Fruit fly (Drosophila melanogaster) whole organism, embryonic: ENCODE results near the gene Dbp73D.
A peak's percentile ranks its signal among the peaks of the same experiment; 100 is the strongest.

Experiments
- Abd-B ChIP-seq: fragments of 200-800 bp; sonication (Bioruptor generic); optimal IDR thresholded peaks from 2 replicates; lab custom pipeline; 2018; ENCODE audit warnings: missing biosample characterization, mild to moderate bottlenecking, missing genetic modification characterization, moderate library complexity
- Bgb ChIP-seq: fragments of 200-800 bp; sonication (Bioruptor generic); IDR thresholded peaks from 2 replicates; pipeline ENCODE4 v1.3.6; 2022; ENCODE audit warnings: missing biosample characterization, missing genetic modification characterization; ENCODE audit not compliant: partially characterized antibody
- Bteb2 ChIP-seq: fragments of 200-800 bp; sonication (Bioruptor generic); optimal IDR thresholded peaks from 2 replicates; lab custom pipeline; 2016; ENCODE audit warnings: missing biosample characterization, missing genetic modification characterization
- CG10147 ChIP-seq: fragments of 200-800 bp; sonication (Bioruptor generic); optimal IDR thresholded peaks from 2 replicates; lab custom pipeline; 2019; ENCODE audit warnings: missing biosample characterization, mild to moderate bottlenecking, missing genetic modification characterization, moderate library complexity
- CG10274 ChIP-seq: fragments of 200-800 bp; sonication (Bioruptor generic); optimal IDR thresholded peaks from 3 replicates; lab custom pipeline; 2017; ENCODE audit warnings: missing biosample characterization, mild to moderate bottlenecking, missing genetic modification characterization
- CG12942 ChIP-seq: fragments of 200-800 bp; sonication (Bioruptor generic); optimal IDR thresholded peaks from 3 replicates; lab custom pipeline; 2016; ENCODE audit warnings: missing biosample characterization, missing genetic modification characterization
- CG14014 ChIP-seq: fragments of 200-800 bp; sonication (Bioruptor generic); IDR thresholded peaks from 2 replicates; pipeline ENCODE4 v1.3.6; 2022; ENCODE audit warnings: missing biosample characterization, missing genetic modification characterization
- CG15073 ChIP-seq: fragments of 200-800 bp; sonication (Bioruptor generic); optimal IDR thresholded peaks from 2 replicates; lab custom pipeline; 2016; ENCODE audit warnings: missing biosample characterization, missing genetic modification characterization
- CG1602 ChIP-seq: fragments of 200-800 bp; sonication (Bioruptor generic); optimal IDR thresholded peaks from 3 replicates; lab custom pipeline; 2016; ENCODE audit warnings: missing biosample characterization, missing genetic modification characterization
- CG17802 ChIP-seq: fragments of 200-800 bp; sonication (Bioruptor generic); optimal IDR thresholded peaks from 2 replicates; lab custom pipeline; 2018; ENCODE audit warnings: missing biosample characterization, mild to moderate bottlenecking, missing genetic modification characterization, moderate library complexity
- CG30431 ChIP-seq: fragments of 200-800 bp; sonication (Bioruptor generic); optimal IDR thresholded peaks from 2 replicates; lab custom pipeline; 2017; ENCODE audit warnings: missing biosample characterization, missing genetic modification characterization
- CG32767 ChIP-seq: fragments of 200-800 bp; sonication (Bioruptor generic); IDR thresholded peaks from 2 replicates; pipeline ENCODE4 v1.3.6; 2022; ENCODE audit warnings: missing biosample characterization, missing genetic modification characterization
- CG7271 ChIP-seq: fragments of 200-800 bp; sonication (Bioruptor generic); optimal IDR thresholded peaks from 2 replicates; lab custom pipeline; 2018; ENCODE audit warnings: missing biosample characterization, mild to moderate bottlenecking, missing genetic modification characterization, moderate library complexity
- CG7928 ChIP-seq: fragments of 200-800 bp; sonication (Bioruptor generic); optimal IDR thresholded peaks from 2 replicates; lab custom pipeline; 2017; ENCODE audit warnings: missing biosample characterization, mild to moderate bottlenecking, missing genetic modification characterization
- CG9215 ChIP-seq: fragments of 200-800 bp; sonication (Bioruptor generic); IDR thresholded peaks from 2 replicates; pipeline ENCODE4 v1.3.6; 2022; ENCODE audit warnings: missing biosample characterization, missing genetic modification characterization
- CG9797 ChIP-seq: fragments of 200-800 bp; sonication (Bioruptor generic); optimal IDR thresholded peaks from 3 replicates; lab custom pipeline; 2018; ENCODE audit warnings: missing biosample characterization, mild to moderate bottlenecking, missing genetic modification characterization
- CG9876 ChIP-seq: fragments of 200-800 bp; sonication (Bioruptor generic); optimal IDR thresholded peaks from 2 replicates; lab custom pipeline; 2016; ENCODE audit warnings: missing biosample characterization, missing genetic modification characterization
- Chrac-16 ChIP-seq: fragments of 200-800 bp; sonication (Bioruptor generic); optimal IDR thresholded peaks from 3 replicates; lab custom pipeline; 2016; ENCODE audit warnings: missing biosample characterization, missing genetic modification characterization
- D19B ChIP-seq: fragments of 200-800 bp; sonication (Bioruptor generic); optimal IDR thresholded peaks from 2 replicates; lab custom pipeline; 2017; ENCODE audit warnings: missing biosample characterization, mild to moderate bottlenecking, missing genetic modification characterization
- Dad ChIP-seq: fragments of 200-800 bp; sonication (Bioruptor generic); optimal IDR thresholded peaks from 3 replicates; lab custom pipeline; 2016; ENCODE audit warnings: missing biosample characterization, missing genetic modification characterization
- Dbx ChIP-seq: fragments of 200-800 bp; sonication (Bioruptor generic); IDR thresholded peaks from 3 replicates; pipeline ENCODE4 v1.3.6; 2022; ENCODE audit warnings: missing biosample characterization, missing genetic modification characterization
- Ets97D ChIP-seq: fragments of 200-800 bp; sonication (Bioruptor generic); optimal IDR thresholded peaks from 3 replicates; lab custom pipeline; 2016; ENCODE audit warnings: missing biosample characterization, missing genetic modification characterization
- Fer1 ChIP-seq: fragments of 200-800 bp; sonication (Bioruptor generic); optimal IDR thresholded peaks from 2 replicates; lab custom pipeline; 2017; ENCODE audit warnings: missing biosample characterization, mild to moderate bottlenecking, missing genetic modification characterization
- Hmx ChIP-seq: fragments of 200-800 bp; sonication (Bioruptor generic); optimal IDR thresholded peaks from 2 replicates; lab custom pipeline; 2016; ENCODE audit warnings: missing biosample characterization, missing genetic modification characterization
- MBD-R2 ChIP-seq: fragments of 200-800 bp; sonication (Bioruptor generic); IDR thresholded peaks from 2 replicates; pipeline ENCODE4 v1.3.6; 2022; ENCODE audit warnings: missing biosample characterization, missing genetic modification characterization
- Mad ChIP-seq: fragments of 200-800 bp; sonication (Bioruptor generic); optimal IDR thresholded peaks from 2 replicates; lab custom pipeline; 2016; ENCODE audit warnings: missing biosample characterization, missing genetic modification characterization
- NK7.1 ChIP-seq: fragments of 200-800 bp; sonication (Bioruptor generic); optimal IDR thresholded peaks from 3 replicates; lab custom pipeline; 2016; ENCODE audit warnings: missing biosample characterization, missing genetic modification characterization
- Nf-YC ChIP-seq: fragments of 200-800 bp; optimal IDR thresholded peaks from 3 replicates; lab custom pipeline; 2019; ENCODE audit warnings: missing biosample characterization, mild to moderate bottlenecking, missing genetic modification characterization, moderate library complexity
- Oli ChIP-seq: fragments of 200-800 bp; sonication (Bioruptor generic); optimal IDR thresholded peaks from 2 replicates; lab custom pipeline; 2018; ENCODE audit warnings: missing biosample characterization, mild to moderate bottlenecking, missing genetic modification characterization, moderate library complexity
- Xrp1 ChIP-seq: fragments of 200-800 bp; sonication (Bioruptor generic); IDR thresholded peaks from 2 replicates; pipeline ENCODE4 v1.3.6; 2022; ENCODE audit warnings: missing biosample characterization, missing genetic modification characterization
- aop ChIP-seq: fragments of 200-800 bp; sonication (Bioruptor generic); IDR thresholded peaks from 2 replicates; pipeline ENCODE4 v1.3.6; 2022; ENCODE audit warnings: missing biosample characterization, missing genetic modification characterization
- az2 ChIP-seq: fragments of 200-800 bp; sonication (Bioruptor generic); optimal IDR thresholded peaks from 3 replicates; lab custom pipeline; 2016; ENCODE audit warnings: missing biosample characterization, missing genetic modification characterization
- bab2 ChIP-seq: fragments of 200-800 bp; sonication (Bioruptor generic); optimal IDR thresholded peaks from 2 replicates; lab custom pipeline; 2016; ENCODE audit warnings: missing biosample characterization, missing genetic modification characterization
- eyg ChIP-seq: fragments of 200-800 bp; sonication (Bioruptor generic); optimal IDR thresholded peaks from 3 replicates; lab custom pipeline; 2016; ENCODE audit warnings: missing biosample characterization, missing genetic modification characterization
- gce ChIP-seq: fragments of 200-800 bp; sonication (Bioruptor generic); IDR thresholded peaks from 3 replicates; pipeline ENCODE4 v1.3.6; 2022; ENCODE audit warnings: missing biosample characterization, missing genetic modification characterization
- h ChIP-seq: fragments of >200 bp; optimal IDR thresholded peaks from 2 replicates; lab custom pipeline; 2017
- hbn ChIP-seq: fragments of 200-800 bp; sonication (Bioruptor generic); IDR thresholded peaks from 2 replicates; pipeline ENCODE4 v1.3.6; 2022; ENCODE audit warnings: missing biosample characterization, missing genetic modification characterization; ENCODE audit not compliant: partially characterized antibody
- ken ChIP-seq: fragments of 200-800 bp; sonication (Bioruptor generic); IDR thresholded peaks from 3 replicates; pipeline ENCODE4 v1.3.6; 2022; ENCODE audit warnings: missing biosample characterization, missing genetic modification characterization
- lilli ChIP-seq: fragments of 200-800 bp; sonication (Bioruptor generic); optimal IDR thresholded peaks from 3 replicates; lab custom pipeline; 2016; ENCODE audit warnings: missing biosample characterization, missing genetic modification characterization
- mam ChIP-seq: fragments of 200-800 bp; sonication (Bioruptor generic); optimal IDR thresholded peaks from 3 replicates; lab custom pipeline; 2016; ENCODE audit warnings: missing biosample characterization, missing genetic modification characterization
- nau ChIP-seq: fragments of 200-800 bp; sonication (Bioruptor generic); optimal IDR thresholded peaks from 3 replicates; lab custom pipeline; 2017; ENCODE audit warnings: missing biosample characterization, mild to moderate bottlenecking, missing genetic modification characterization, missing genetic modification reagents
- odd ChIP-seq: fragments of 200-800 bp; sonication (Bioruptor generic); optimal IDR thresholded peaks from 2 replicates; lab custom pipeline; 2017; ENCODE audit warnings: missing biosample characterization, mild to moderate bottlenecking, missing genetic modification characterization
- onecut ChIP-seq: fragments of 200-800 bp; sonication (Bioruptor generic); IDR thresholded peaks from 2 replicates; pipeline ENCODE4 v1.3.6; 2022; ENCODE audit warnings: missing biosample characterization, missing genetic modification characterization
- org-1 ChIP-seq: fragments of 200-800 bp; sonication (Bioruptor generic); optimal IDR thresholded peaks from 2 replicates; lab custom pipeline; 2017; ENCODE audit warnings: missing biosample characterization, missing genetic modification characterization
- pan ChIP-seq, 4 experiments: fragments of >200 bp in 3 of 4; fragments of 200-800 bp in 1 of 4; sonication (Bioruptor generic) in 1 of 4; optimal IDR thresholded peaks in 3 of 4; IDR thresholded peaks in 1 of 4; 2 replicates each; pipeline versions ENCODE4 v1.3.6 to Lab custom; 2017 to 2022; ENCODE audit warnings: missing biosample characterization in 2 of 4, missing genetic modification characterization in 2 of 4, mixed read lengths in 1 of 4
- ro ChIP-seq: fragments of 200-800 bp; sonication (Bioruptor generic); IDR thresholded peaks from 2 replicates; pipeline ENCODE4 v1.3.6; 2022; ENCODE audit warnings: missing biosample characterization, missing genetic modification characterization
- shn ChIP-seq: fragments of 200-800 bp; sonication (Bioruptor generic); optimal IDR thresholded peaks from 3 replicates; lab custom pipeline; 2016; ENCODE audit warnings: missing biosample characterization, missing genetic modification characterization
- tna ChIP-seq: fragments of 200-800 bp; sonication (Bioruptor generic); IDR thresholded peaks from 2 replicates; pipeline ENCODE4 v1.3.6; 2022; ENCODE audit warnings: missing biosample characterization, missing genetic modification characterization; ENCODE audit not compliant: partially characterized antibody
- tx ChIP-seq: fragments of 200-800 bp; sonication (Bioruptor generic); optimal IDR thresholded peaks from 2 replicates; lab custom pipeline; 2016; ENCODE audit warnings: missing biosample characterization, missing genetic modification characterization

Dbp73D gene

DNA sequence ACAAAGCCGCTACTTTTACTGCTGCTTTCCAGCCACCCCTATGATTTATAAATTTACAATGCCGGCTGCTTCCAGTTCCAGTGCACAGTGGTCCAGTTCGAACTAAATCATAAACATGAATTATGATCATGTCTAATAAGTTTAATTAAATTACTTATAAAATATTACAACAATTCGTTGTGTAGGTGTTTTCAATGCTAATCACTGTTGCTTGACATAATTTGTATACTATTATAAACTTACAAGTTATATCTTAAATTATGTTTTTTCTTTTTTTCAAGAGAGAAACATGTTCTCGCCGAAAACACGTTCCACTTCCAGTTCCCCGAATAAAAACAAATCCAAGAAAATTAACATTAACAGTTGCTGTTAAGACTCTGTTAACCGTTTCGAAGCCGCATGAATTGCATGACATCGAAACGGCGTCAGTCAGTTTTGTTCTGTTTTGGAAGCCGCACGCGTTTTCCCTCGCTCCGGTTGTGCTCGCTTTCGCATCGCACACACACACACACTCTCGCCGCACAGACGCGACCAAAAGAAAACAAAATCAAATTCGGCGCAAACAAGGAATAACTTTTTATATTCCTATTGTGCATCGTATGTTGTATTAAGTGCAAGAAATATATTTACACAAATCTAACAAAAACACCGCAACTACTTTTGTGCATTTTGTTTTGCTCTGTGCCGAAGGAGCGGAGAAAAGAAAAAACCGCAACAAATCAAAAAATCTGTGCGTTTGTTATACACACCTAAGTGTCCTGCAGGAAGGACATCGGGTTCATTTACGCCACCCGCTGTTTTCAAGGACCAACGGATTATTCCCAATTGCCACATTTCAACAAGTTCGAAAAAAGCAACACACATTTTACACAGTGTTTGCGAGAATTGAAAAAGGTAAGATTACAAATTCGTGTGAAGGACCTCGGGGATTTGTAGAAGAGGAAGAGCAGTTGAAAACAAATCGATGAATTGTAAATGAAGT is 35.3 kb upstream of the Dbp73D start, which contains the start of gene Nrt:
Gene Nrt (plus strand): TSS at position 426 of the 982 bp plus-strand sequence.
- TF ChIP-seq Fer1 (GFP tag; lab: Kevin White, UChicago): peak; percentile 82
- TF ChIP-seq CG30431: no peak
- 0 out of 2 replicates have a peak, but pooled peaks have one; percentile 34 for TF ChIP-seq CG9215 (GFP tag; lab: Robert Waterston, UW)
- no peak for TF ChIP-seq Abd-B
- no peak for TF ChIP-seq mam (GFP tag; lab: Kevin White, UChicago)
- no peak for TF ChIP-seq CG9797 (GFP tag; lab: Kevin White, UChicago)
- TF ChIP-seq Bteb2 (GFP tag; lab: Kevin White, UChicago): no peak
- TF ChIP-seq tx: no peak
- TF ChIP-seq odd (GFP tag; lab: Kevin White, UChicago): peak; percentile 69
- 0 out of 2 replicates have a peak, but pooled peaks have one; percentile 14 for TF ChIP-seq CG32767 (GFP tag; lab: Robert Waterston, UW)
- TF ChIP-seq CG7271 (tag; lab: Kevin White, UChicago): no peak
- TF ChIP-seq lilli: peak; percentile 31
- peak; percentile 65 for TF ChIP-seq Oli (tag; lab: Kevin White, UChicago)
- peak; percentile 69 for TF ChIP-seq Nf-YC (tag; lab: Kevin White, UChicago)
- peak; percentile 1 for TF ChIP-seq CG7928 (GFP tag; lab: Kevin White, UChicago)
- no peak for TF ChIP-seq CG9876 (GFP tag; lab: Kevin White, UChicago)
- no peak for TF ChIP-seq bab2 (GFP tag; lab: Kevin White, UChicago)
- TF ChIP-seq D19B (GFP tag; lab: Kevin White, UChicago): peak; percentile 17
- no peak for TF ChIP-seq ken (GFP tag; lab: Robert Waterston, UW)
- TF ChIP-seq az2: peak; percentile 71
- TF ChIP-seq eyg (GFP tag; lab: Kevin White, UChicago): no peak
- TF ChIP-seq CG17802 (tag; lab: Kevin White, UChicago): no peak
- no peak for TF ChIP-seq shn (GFP tag; lab: Kevin White, UChicago)
- peak; percentile 20; the same call in 1 of the 2 replicates for TF ChIP-seq hbn (GFP tag; lab: Robert Waterston, UW)
- TF ChIP-seq Hmx (GFP tag; lab: Kevin White, UChicago): no peak
- no peak for TF ChIP-seq pan (optimal IDR thresholded peaks at IDR 0.05; lab: Kevin White, UChicago)
- TF ChIP-seq pan (GFP tag; optimal IDR thresholded peaks at IDR 0.05 in 1 of 2, IDR thresholded peaks at IDR 0.05 in 1 of 2): no peak
- no peak for TF ChIP-seq ro
- peak; percentile 66; the same call in 1 of the 2 replicates for TF ChIP-seq tna
- TF ChIP-seq Ets97D (GFP tag; lab: Kevin White, UChicago): no peak
- TF ChIP-seq CG10274 (GFP tag; lab: Kevin White, UChicago): no peak
- peak; percentile 33; the same call in 1 of the 2 replicates for TF ChIP-seq onecut (GFP tag; lab: Robert Waterston, UW)
- TF ChIP-seq gce (GFP tag; lab: Robert Waterston, UW): no peak
- peak; percentile 9 for TF ChIP-seq CG12942 (GFP tag; lab: Kevin White, UChicago)
- TF ChIP-seq Xrp1 (GFP tag; lab: Robert Waterston, UW): peak; percentile 80
- peak; percentile 42 for TF ChIP-seq org-1 (GFP tag; lab: Kevin White, UChicago)
- TF ChIP-seq Bgb (GFP tag; lab: Robert Waterston, UW): peak; percentile 52
- TF ChIP-seq CG14014 (GFP tag; lab: Robert Waterston, UW): peak; percentile 53; the same call in 1 of the 2 replicates
- no peak for TF ChIP-seq Mad (GFP tag; lab: Kevin White, UChicago)
- TF ChIP-seq CG15073 (GFP tag; lab: Kevin White, UChicago): no peak
- TF ChIP-seq MBD-R2 (GFP tag; lab: Robert Waterston, UW): peak; percentile 26; the same call in 1 of the 2 replicates
- TF ChIP-seq Dbx: 0 out of 3 replicates have a peak, but pooled peaks have one; percentile 30
- TF ChIP-seq aop (GFP tag; lab: Robert Waterston, UW): no peak
- no peak for TF ChIP-seq CG1602 (GFP tag; lab: Kevin White, UChicago)
- TF ChIP-seq CG10147 (GFP tag; lab: Kevin White, UChicago): peak; percentile 83
- TF ChIP-seq nau (GFP tag; lab: Kevin White, UChicago): peak; percentile 37
- no peak for TF ChIP-seq Dad (GFP tag; lab: Kevin White, UChicago)
- TF ChIP-seq Chrac-16: peak; percentile 34
- peak; percentile 7 for TF ChIP-seq NK7.1 (GFP tag; lab: Kevin White, UChicago)
- no peak for TF ChIP-seq h (lab: Kevin White, UChicago)
